Fruit fly (Drosophila melanogaster) whole organism, pupa: ENCODE measurements around the gene Spp.

Experiments used
- CG10348 ChIP-seq: fragments of 200-800 bp; sonication (Bioruptor generic); IDR thresholded peaks from 2 replicates; pipeline ENCODE4 v1.3.6; 2022; ENCODE audit warnings: missing biosample characterization, missing genetic modification characterization
- CG12605 ChIP-seq: fragments of 200-800 bp; sonication (Bioruptor generic); IDR thresholded peaks from 2 replicates; pipeline ENCODE4 v1.3.6; 2022; ENCODE audit warnings: missing biosample characterization, missing genetic modification characterization
- CG13204 ChIP-seq: fragments of 200-800 bp; sonication (Bioruptor generic); optimal IDR thresholded peaks from 2 replicates; lab custom pipeline; 2018; ENCODE audit warnings: missing biosample characterization, mild to moderate bottlenecking, missing genetic modification characterization, moderate library complexity
- CG14655 ChIP-seq: fragments of 200-800 bp; sonication (Bioruptor generic); optimal IDR thresholded peaks from 3 replicates; lab custom pipeline; 2017; ENCODE audit warnings: mild to moderate bottlenecking, missing biosample characterization, missing genetic modification reagents, missing genetic modification characterization
- CG15710 ChIP-seq: fragments of 200-800 bp; sonication (Bioruptor generic); optimal IDR thresholded peaks from 2 replicates; lab custom pipeline; 2018; ENCODE audit warnings: missing biosample characterization, mild to moderate bottlenecking, missing genetic modification characterization, moderate library complexity
- CG17806 ChIP-seq: fragments of 200-800 bp; sonication (Bioruptor generic); optimal IDR thresholded peaks from 2 replicates; lab custom pipeline; 2018; ENCODE audit warnings: missing biosample characterization, mild to moderate bottlenecking, missing genetic modification characterization, moderate library complexity
- CG32121 ChIP-seq: fragments of 200-800 bp; sonication (Bioruptor generic); IDR thresholded peaks from 2 replicates; pipeline ENCODE4 v1.3.6; 2022; ENCODE audit warnings: missing biosample characterization, missing genetic modification characterization
- CG34367 ChIP-seq: fragments of 200-800 bp; sonication (Bioruptor generic); optimal IDR thresholded peaks from 2 replicates; lab custom pipeline; 2018; ENCODE audit warnings: missing biosample characterization, mild to moderate bottlenecking, missing genetic modification characterization
- CG4496 ChIP-seq: fragments of 200-800 bp; sonication (Bioruptor generic); IDR thresholded peaks from 3 replicates; pipeline ENCODE4 v1.3.6; 2022; ENCODE audit warnings: missing biosample characterization, missing genetic modification characterization
- CG8159 ChIP-seq: fragments of 200-800 bp; sonication (Bioruptor generic); optimal IDR thresholded peaks from 3 replicates; lab custom pipeline; 2018; ENCODE audit warnings: missing biosample characterization, mild to moderate bottlenecking, missing genetic modification characterization, moderate library complexity
- CG8301 ChIP-seq: fragments of 200-800 bp; sonication (Bioruptor generic); optimal IDR thresholded peaks from 2 replicates; lab custom pipeline; 2018; ENCODE audit warnings: missing biosample characterization, mild to moderate bottlenecking, missing genetic modification characterization
- CG9948 ChIP-seq: fragments of 200-800 bp; sonication (Bioruptor generic); optimal IDR thresholded peaks from 2 replicates; lab custom pipeline; 2018; ENCODE audit warnings: missing biosample characterization, mild to moderate bottlenecking, missing genetic modification characterization, moderate library complexity
- D1 ChIP-seq: fragments of 200-800 bp; sonication (Bioruptor generic); optimal IDR thresholded peaks from 2 replicates; lab custom pipeline; 2018; ENCODE audit warnings: missing biosample characterization, mild to moderate bottlenecking, missing genetic modification characterization, moderate library complexity
- EcR ChIP-seq: fragments of 200-800 bp; sonication (Bioruptor generic); optimal IDR thresholded peaks from 3 replicates; lab custom pipeline; 2019; ENCODE audit warnings: missing biosample characterization, missing genetic modification characterization, mild to moderate bottlenecking, moderate library complexity, missing genetic modification reagents
- Ets98B ChIP-seq: fragments of 200-800 bp; sonication (Bioruptor generic); IDR thresholded peaks from 2 replicates; pipeline ENCODE4 v1.3.6; 2022; ENCODE audit warnings: missing biosample characterization, missing genetic modification characterization
- Pif1A ChIP-seq: fragments of 200-800 bp; sonication (Bioruptor generic); optimal IDR thresholded peaks from 3 replicates; lab custom pipeline; 2016; ENCODE audit warnings: missing biosample characterization, missing genetic modification characterization
- Pif1B ChIP-seq: fragments of 200-800 bp; sonication (Bioruptor generic); optimal IDR thresholded peaks from 3 replicates; lab custom pipeline; 2016; ENCODE audit warnings: missing biosample characterization, missing genetic modification characterization
- Snoo ChIP-seq: fragments of 200-800 bp; sonication (Bioruptor generic); optimal IDR thresholded peaks from 3 replicates; lab custom pipeline; 2017; ENCODE audit warnings: missing biosample characterization, mild to moderate bottlenecking, missing genetic modification characterization, inconsistent platforms
- fd96Ca ChIP-seq: fragments of 200-800 bp; sonication (Bioruptor generic); IDR thresholded peaks from 3 replicates; pipeline ENCODE4 v1.3.6; 2022; ENCODE audit warnings: missing biosample characterization, missing genetic modification characterization
- gl ChIP-seq: fragments of 200-800 bp; sonication (Bioruptor generic); optimal IDR thresholded peaks from 2 replicates; lab custom pipeline; 2018; ENCODE audit warnings: missing biosample characterization, mild to moderate bottlenecking, missing genetic modification characterization
- rn ChIP-seq: fragments of 200-800 bp; sonication (Bioruptor generic); IDR thresholded peaks from 2 replicates; pipeline ENCODE4 v1.3.6; 2022; ENCODE audit warnings: missing biosample characterization, missing genetic modification characterization

The Spp gene

DNA sequence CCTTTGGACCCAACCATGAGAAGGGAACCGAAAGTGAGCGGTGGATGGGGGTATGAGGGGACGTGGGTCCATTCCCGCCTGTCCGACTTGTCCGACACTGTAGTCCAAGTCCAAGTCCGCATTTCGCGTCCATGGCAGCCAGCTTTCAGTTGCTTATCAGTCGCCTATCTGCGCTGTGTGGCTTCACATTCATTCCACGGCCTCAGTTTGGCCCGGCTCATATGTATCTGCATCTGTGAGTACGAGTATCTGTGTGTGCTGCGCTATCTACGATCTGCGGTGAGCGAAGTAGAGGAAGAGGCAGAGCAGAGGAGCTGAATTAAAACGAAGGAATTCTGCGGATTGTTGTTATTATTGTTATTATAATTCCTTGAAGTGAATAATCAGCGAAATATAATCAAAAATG is 19.9 kb downstream of the Spp start:
- TF ChIP-seq CG4496 (peak; percentile 64), CG14655 (GFP tag; lab: Kevin White, UChicago) (peak; percentile 37), CG34367 (tag; lab: Kevin White, UChicago) (no peak), CG10348 (GFP tag; lab: Robert Waterston, UW) (no peak), D1 (no peak), CG32121 (GFP tag; lab: Robert Waterston, UW) (no peak), fd96Ca (GFP tag; lab: Robert Waterston, UW) (peak; percentile 55; the same call in 2 of the 3 replicates), CG15710 (no peak), Snoo (peak; percentile 12), Pif1B (GFP tag; lab: Kevin White, UChicago) (peak; percentile 12), EcR (GFP tag; lab: Kevin White, UChicago) (peak; percentile 82), CG8301 (tag; lab: Kevin White, UChicago) (peak; percentile 16), CG12605 (GFP tag; lab: Robert Waterston, UW) (peak; percentile 42; the same call in 1 of the 2 replicates), CG17806 (peak; percentile 14), Pif1A (peak; percentile 38), CG8159 (tag; lab: Kevin White, UChicago) (peak; percentile 28), CG13204 (GFP tag; lab: Kevin White, UChicago) (peak; percentile 88), gl (peak; percentile 65), Ets98B (GFP tag; lab: Robert Waterston, UW) (no peak)

DNA sequence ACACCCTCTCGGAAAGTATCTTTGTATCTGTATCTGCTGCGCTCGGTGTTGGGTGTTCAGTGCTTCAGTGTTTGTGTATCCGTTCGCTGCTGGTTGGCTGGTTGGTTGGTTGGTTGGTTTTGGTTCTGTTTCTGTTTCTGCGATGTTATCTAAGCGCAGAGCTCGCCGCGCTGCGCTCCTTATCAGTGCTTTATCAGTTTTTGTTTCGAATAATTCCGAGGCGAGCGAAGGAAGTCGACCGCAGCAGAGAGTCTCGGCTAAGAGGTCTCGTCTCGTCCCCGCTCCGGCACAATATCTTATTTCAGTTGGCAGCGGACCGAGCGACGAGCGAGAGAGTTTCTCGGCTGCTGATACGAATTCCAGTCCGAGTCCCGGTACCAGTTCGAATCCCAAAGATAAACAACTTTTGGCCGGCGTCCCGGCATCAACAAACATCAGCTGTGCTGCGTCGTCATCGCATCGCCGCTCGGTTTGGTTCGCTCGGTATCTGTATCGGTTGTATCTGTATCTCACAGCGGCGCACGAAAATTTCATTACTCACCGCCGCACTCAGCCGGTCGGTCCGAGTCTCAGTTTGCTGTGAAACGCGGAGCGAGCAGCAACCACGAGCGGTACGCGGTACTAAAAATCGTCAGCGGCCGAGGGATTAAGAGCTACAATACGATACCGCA is 21.2 kb downstream of the Spp start:
- TF ChIP-seq fd96Ca (GFP tag; lab: Robert Waterston, UW) (no peak; the same call in 2 of the 3 replicates), D1 (no peak), CG12605 (GFP tag; lab: Robert Waterston, UW) (0 out of 2 replicates have a peak, but pooled peaks have one; percentile 23), CG32121 (GFP tag; lab: Robert Waterston, UW) (peak; percentile 39; the same call in 1 of the 2 replicates), Pif1A (peak; percentile 42), CG4496 (peak; percentile 68; the same call in 2 of the 3 replicates), CG17806 (no peak), Snoo (peak; percentile 1), Pif1B (GFP tag; lab: Kevin White, UChicago) (peak; percentile 10), CG9948 (tag; lab: Kevin White, UChicago) (no peak), EcR (GFP tag; lab: Kevin White, UChicago) (peak; percentile 34), CG13204 (GFP tag; lab: Kevin White, UChicago) (peak; percentile 91), CG8301 (tag; lab: Kevin White, UChicago) (no peak), Ets98B (GFP tag; lab: Robert Waterston, UW) (peak; percentile 41), CG10348 (GFP tag; lab: Robert Waterston, UW) (no peak)

- TF ChIP-seq rn (GFP tag; lab: Robert Waterston, UW) (no peak), CG8301 (tag; lab: Kevin White, UChicago) (peak; percentile 57), CG15710 (peak; percentile 48), CG34367 (tag; lab: Kevin White, UChicago) (peak; percentile 46), Snoo (peak; percentile 43), CG8159 (tag; lab: Kevin White, UChicago) (peak; percentile 63), fd96Ca (GFP tag; lab: Robert Waterston, UW) (no peak; the same call in 2 of the 3 replicates), Pif1A (peak; percentile 33), D1 (no peak), CG17806 (peak; percentile 66), Pif1B (GFP tag; lab: Kevin White, UChicago) (peak; percentile 51), CG32121 (GFP tag; lab: Robert Waterston, UW) (0 out of 2 replicates have a peak, but pooled peaks have one; percentile 14), gl (no peak), CG12605 (GFP tag; lab: Robert Waterston, UW) (peak; percentile 42; the same call in 1 of the 2 replicates), Ets98B (GFP tag; lab: Robert Waterston, UW) (0 out of 2 replicates have a peak, but pooled peaks have one; percentile 5), CG14655 (GFP tag; lab: Kevin White, UChicago) (peak; percentile 72), CG9948 (tag; lab: Kevin White, UChicago) (peak; percentile 55)
- TF ChIP-seq, all 21 proteins: peak for 13
These were observed 21.7 kb downstream of the Spp start for dm6 chr2L:522752-523151.

DNA sequence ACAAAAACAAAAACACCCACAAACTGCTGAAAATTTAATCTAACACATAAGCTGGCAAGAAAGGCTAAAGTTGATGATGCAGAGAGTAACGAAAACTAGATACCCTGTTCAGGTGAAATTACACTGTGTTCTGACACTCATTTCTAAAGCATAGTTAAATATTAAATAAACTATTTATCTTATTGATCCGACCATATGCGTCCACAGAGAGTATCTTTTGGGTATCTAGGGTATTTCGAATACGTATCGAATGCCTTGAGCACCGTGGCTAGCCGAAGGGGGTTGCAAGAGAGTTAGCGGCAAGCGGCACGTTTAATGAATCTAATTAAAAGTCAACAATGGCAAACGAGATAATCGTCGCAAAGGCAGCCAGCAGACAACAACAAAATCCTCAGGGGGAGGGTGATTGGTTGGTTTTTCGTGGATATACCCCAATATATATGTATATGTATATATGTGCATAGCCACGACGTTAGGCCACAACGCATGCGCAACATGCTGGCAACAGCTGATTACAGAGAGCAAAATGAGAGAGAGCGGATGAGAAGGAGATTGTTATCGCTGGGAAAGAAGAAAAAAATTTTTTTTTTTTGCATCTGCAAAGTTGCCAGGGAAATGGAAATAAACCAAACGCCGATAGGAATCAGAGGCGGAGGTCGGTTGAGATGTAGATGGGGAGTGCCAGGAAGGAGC is 22.4 kb downstream of the Spp start:
- TF ChIP-seq CG8301 (tag; lab: Kevin White, UChicago) = peak; percentile 33
- TF ChIP-seq rn (GFP tag; lab: Robert Waterston, UW) = no peak
- peak; percentile 33 for TF ChIP-seq CG14655 (GFP tag; lab: Kevin White, UChicago)
- TF ChIP-seq fd96Ca (GFP tag; lab: Robert Waterston, UW) = peak; percentile 47; the same call in 1 of the 3 replicates
- no peak for TF ChIP-seq CG15710
- TF ChIP-seq Pif1B (GFP tag; lab: Kevin White, UChicago) = no peak
- TF ChIP-seq Ets98B (GFP tag; lab: Robert Waterston, UW) = peak; percentile 26
- no peak for TF ChIP-seq Pif1A
- no peak for TF ChIP-seq gl
- TF ChIP-seq CG4496 = peak; percentile 70
- no peak for TF ChIP-seq CG13204 (GFP tag; lab: Kevin White, UChicago)
- TF ChIP-seq D1 = no peak
- no peak for TF ChIP-seq CG12605 (GFP tag; lab: Robert Waterston, UW)
- no peak for TF ChIP-seq EcR (GFP tag; lab: Kevin White, UChicago)
- TF ChIP-seq CG8159 (tag; lab: Kevin White, UChicago) = peak; percentile 2
- 0 out of 2 replicates have a peak, but pooled peaks have one; percentile 32 for TF ChIP-seq CG32121 (GFP tag; lab: Robert Waterston, UW)
- TF ChIP-seq CG17806 = peak; percentile 31
- TF ChIP-seq CG9948 (tag; lab: Kevin White, UChicago) = peak; percentile 26
- no peak for TF ChIP-seq Snoo
- no peak for TF ChIP-seq CG34367 (tag; lab: Kevin White, UChicago)
- TF ChIP-seq CG10348 (GFP tag; lab: Robert Waterston, UW) = no peak
